Worm (Caenorhabditis elegans) whole organism, L4 larva: ENCODE data around the gene Y73C8B.1.

Experiments
- ceh-32 ChIP-seq: sonication (generic microtip); optimal IDR thresholded peaks from 2 replicates; lab custom pipeline; 2016; ENCODE audit warnings: mild to moderate bottlenecking, missing genetic modification characterization, missing compliant biosample characterization; ENCODE audit not compliant: poor library complexity
- dmd-8 ChIP-seq: fragments of 200-800 bp; sonication (Bioruptor generic); IDR thresholded peaks from 2 replicates; pipeline ENCODE4 v1.3.6; 2022; ENCODE audit warnings: missing genetic modification characterization, missing compliant biosample characterization
- mdl-1 ChIP-seq, 2 experiments: fragments of 150-350 bp in 1 of 2; sonication (generic microtip) in 1 of 2; optimal IDR thresholded peaks; 2 replicates each; lab custom pipeline; 2014 to 2017; ENCODE audit warnings: missing biosample characterization in 2 of 2, missing genetic modification characterization in 2 of 2
- snpc-1.2 ChIP-seq: fragments of 200-800 bp; sonication (Bioruptor generic); IDR thresholded peaks from 2 replicates; pipeline ENCODE4 v1.3.6; 2022; ENCODE audit warnings: missing genetic modification reagents, missing genetic modification characterization, missing compliant biosample characterization

ce11 chrV:3158379-3158778, 38.3 kb downstream of the Y73C8B.1 start:
- TF ChIP-seq mdl-1 (tag; optimal IDR thresholded peaks at IDR 0.05; lab: Kevin White, UChicago) (no peak), dmd-8 (GFP tag; lab: Robert Waterston, UW) (no peak), snpc-1.2 (GFP tag; lab: Robert Waterston, UW) (no peak), ceh-32 (tag; lab: Kevin White, UChicago) (no peak)
